Worm (Caenorhabditis elegans) whole organism, L3 larva: ENCODE measurements around the gene ints-5.

Experiments
- R02D3.7 ChIP-seq: fragments of 150-350 bp; optimal IDR thresholded peaks from 2 replicates; lab custom pipeline; 2014; ENCODE audit warnings: missing biosample characterization, missing genetic modification characterization
- ZK546.5 ChIP-seq: sonication (generic microtip); optimal IDR thresholded peaks from 2 replicates; lab custom pipeline; 2017; ENCODE audit warnings: missing biosample characterization, missing genetic modification characterization
- aly-2 ChIP-seq: fragments of 150-350 bp; optimal IDR thresholded peaks from 2 replicates; lab custom pipeline; 2014; ENCODE audit warnings: missing biosample characterization, missing genetic modification characterization
- ama-1 ChIP-seq: fragments of 150-350 bp; optimal IDR thresholded peaks from 2 replicates; lab custom pipeline; 2018
- ceh-28 ChIP-seq: fragments of 150-350 bp; optimal IDR thresholded peaks from 2 replicates; lab custom pipeline; 2014; ENCODE audit warnings: missing biosample characterization, missing genetic modification reagents, missing genetic modification characterization
- ceh-82 ChIP-seq: fragments of 150-350 bp; optimal IDR thresholded peaks from 2 replicates; lab custom pipeline; 2014; ENCODE audit warnings: missing biosample characterization, missing genetic modification characterization
- ceh-9 ChIP-seq: sonication (generic microtip); optimal IDR thresholded peaks from 2 replicates; lab custom pipeline; 2018; ENCODE audit warnings: missing biosample characterization, missing genetic modification characterization
- daf-12 ChIP-seq: fragments of 150-350 bp; optimal IDR thresholded peaks from 2 replicates; lab custom pipeline; 2014; ENCODE audit warnings: missing biosample characterization, missing genetic modification reagents, missing genetic modification characterization
- egl-27 ChIP-seq: sonication (generic microtip); optimal IDR thresholded peaks from 4 replicates; lab custom pipeline; 2017; ENCODE audit warnings: missing biosample characterization, missing genetic modification reagents, missing genetic modification characterization
- egl-5 ChIP-seq: fragments of 150-350 bp; optimal IDR thresholded peaks from 2 replicates; lab custom pipeline; 2017; ENCODE audit warnings: missing biosample characterization, missing genetic modification reagents, missing genetic modification characterization, inconsistent platforms
- elt-1 ChIP-seq: fragments of 150-350 bp; optimal IDR thresholded peaks from 2 replicates; lab custom pipeline; 2014; ENCODE audit warnings: missing biosample characterization, missing genetic modification characterization
- elt-2 ChIP-seq: sonication (generic microtip); optimal IDR thresholded peaks from 2 replicates; lab custom pipeline; 2016; ENCODE audit warnings: missing genetic modification reagents, mild to moderate bottlenecking, missing genetic modification characterization, missing compliant biosample characterization
- elt-3 ChIP-seq, 3 experiments: fragments of 150-350 bp in 1 of 3; sonication (generic microtip) in 2 of 3; optimal IDR thresholded peaks; 2 replicates in 2 of 3; 4 replicates in 1 of 3; lab custom pipeline; 2014 to 2017; ENCODE audit warnings: missing biosample characterization in 3 of 3, missing genetic modification characterization in 3 of 3
- fkh-10 ChIP-seq: sonication (generic microtip); optimal IDR thresholded peaks from 2 replicates; lab custom pipeline; 2017; ENCODE audit warnings: missing biosample characterization, missing genetic modification reagents, missing genetic modification characterization
- fkh-2 ChIP-seq: fragments of 150-350 bp; optimal IDR thresholded peaks from 2 replicates; lab custom pipeline; 2014; ENCODE audit warnings: missing biosample characterization, missing genetic modification reagents, missing genetic modification characterization
- fos-1 ChIP-seq: fragments of 150-350 bp; optimal IDR thresholded peaks from 2 replicates; lab custom pipeline; 2014; ENCODE audit warnings: missing biosample characterization, missing genetic modification characterization
- hmg-11 ChIP-seq: sonication (generic microtip); optimal IDR thresholded peaks from 2 replicates; lab custom pipeline; 2016; ENCODE audit warnings: missing genetic modification characterization, missing compliant biosample characterization
- lin-15B ChIP-seq: fragments of 150-350 bp; optimal IDR thresholded peaks from 2 replicates; lab custom pipeline; 2014; ENCODE audit warnings: missing biosample characterization, missing genetic modification characterization
- lin-39 ChIP-seq: fragments of 150-350 bp; optimal IDR thresholded peaks from 2 replicates; lab custom pipeline; 2018; ENCODE audit warnings: missing biosample characterization, missing genetic modification reagents, missing genetic modification characterization
- lsy-12 ChIP-seq: sonication (generic microtip); optimal IDR thresholded peaks from 2 replicates; lab custom pipeline; 2016; ENCODE audit warnings: mild to moderate bottlenecking, missing genetic modification characterization, missing compliant biosample characterization
- mdl-1 ChIP-seq: fragments of 150-350 bp; optimal IDR thresholded peaks from 2 replicates; lab custom pipeline; 2014; ENCODE audit warnings: missing biosample characterization, missing genetic modification characterization
- mml-1 ChIP-seq: fragments of 150-350 bp; sonication (generic microtip); optimal IDR thresholded peaks from 3 replicates; lab custom pipeline; 2014; ENCODE audit warnings: missing biosample characterization, missing genetic modification characterization
- nfya-1 ChIP-seq: sonication (generic microtip); optimal IDR thresholded peaks from 2 replicates; lab custom pipeline; 2017; ENCODE audit warnings: missing genetic modification characterization, mild to moderate bottlenecking, missing compliant biosample characterization, antibody characterized with exemption, moderate library complexity; ENCODE audit not compliant: insufficient read depth
- nhr-11 ChIP-seq: fragments of 150-350 bp; optimal IDR thresholded peaks from 2 replicates; lab custom pipeline; 2014; ENCODE audit warnings: missing biosample characterization, missing genetic modification characterization
- nhr-23 ChIP-seq: fragments of 150-350 bp; optimal IDR thresholded peaks from 2 replicates; lab custom pipeline; 2014; ENCODE audit warnings: missing biosample characterization, missing genetic modification reagents, missing genetic modification characterization
- nhr-237 ChIP-seq: fragments of 150-350 bp; optimal IDR thresholded peaks from 2 replicates; lab custom pipeline; 2014; ENCODE audit warnings: missing biosample characterization, missing genetic modification characterization
- nhr-25 ChIP-seq: sonication (generic microtip); optimal IDR thresholded peaks from 2 replicates; lab custom pipeline; 2017; ENCODE audit warnings: missing biosample characterization, missing genetic modification characterization
- nhr-28 ChIP-seq: fragments of 150-350 bp; optimal IDR thresholded peaks from 2 replicates; lab custom pipeline; 2014; ENCODE audit warnings: missing biosample characterization, missing genetic modification characterization
- nhr-43 ChIP-seq: sonication (generic microtip); optimal IDR thresholded peaks from 2 replicates; lab custom pipeline; 2016; ENCODE audit warnings: mild to moderate bottlenecking, missing genetic modification characterization, missing compliant biosample characterization; ENCODE audit not compliant: poor library complexity, severe bottlenecking
- nhr-67 ChIP-seq: fragments of 150-350 bp; optimal IDR thresholded peaks from 2 replicates; lab custom pipeline; 2014; ENCODE audit warnings: missing biosample characterization, missing genetic modification characterization
- nhr-77 ChIP-seq: fragments of 150-350 bp; optimal IDR thresholded peaks from 2 replicates; lab custom pipeline; 2014; ENCODE audit warnings: missing biosample characterization, missing genetic modification characterization
- pha-4 ChIP-seq: fragments of 150-350 bp; optimal IDR thresholded peaks from 2 replicates; lab custom pipeline; 2014; ENCODE audit warnings: missing biosample characterization, missing genetic modification reagents, missing genetic modification characterization
- pqm-1 ChIP-seq: fragments of 150-350 bp; optimal IDR thresholded peaks from 2 replicates; lab custom pipeline; 2017; ENCODE audit warnings: missing biosample characterization, missing genetic modification characterization, inconsistent platforms
- snpc-4 ChIP-seq: fragments of 150-350 bp; optimal IDR thresholded peaks from 2 replicates; lab custom pipeline; 2014; ENCODE audit warnings: missing biosample characterization, missing genetic modification characterization
- tbx-2 ChIP-seq: sonication (generic microtip); optimal IDR thresholded peaks from 2 replicates; lab custom pipeline; 2016; ENCODE audit warnings: mild to moderate bottlenecking, missing genetic modification characterization, missing compliant biosample characterization
- unc-39 ChIP-seq: sonication (generic microtip); optimal IDR thresholded peaks from 4 replicates; lab custom pipeline; 2017; ENCODE audit warnings: missing biosample characterization, missing genetic modification characterization
- zag-1 ChIP-seq: fragments of 150-350 bp; optimal IDR thresholded peaks from 2 replicates; lab custom pipeline; 2014; ENCODE audit warnings: missing biosample characterization, missing genetic modification characterization
- ztf-11 ChIP-seq: fragments of 150-350 bp; optimal IDR thresholded peaks from 2 replicates; lab custom pipeline; 2014; ENCODE audit warnings: missing biosample characterization, missing genetic modification characterization
- ztf-4 ChIP-seq: fragments of 150-350 bp; optimal IDR thresholded peaks from 2 replicates; lab custom pipeline; 2014; ENCODE audit warnings: missing biosample characterization, missing genetic modification characterization

Gene ints-5

ce11 chrV:18533606-18534005, at the start of gene ints-5:
Gene ints-5, plus strand, starts transcription at chrV:18533953.
- TF ChIP-seq nhr-237 (tag; lab: Kevin White, UChicago): no peak
- peak; percentile 38 for TF ChIP-seq lin-39 (tag; lab: Kevin White, UChicago)
- no peak for TF ChIP-seq lsy-12 (tag; lab: Kevin White, UChicago)
- TF ChIP-seq mdl-1: no peak
- TF ChIP-seq ceh-82 (tag; lab: Kevin White, UChicago): no peak
- TF ChIP-seq elt-1: no peak
- TF ChIP-seq nhr-11 (tag; lab: Kevin White, UChicago): no peak
- TF ChIP-seq hmg-11: peak; percentile 45
- TF ChIP-seq pqm-1 (tag; lab: Kevin White, UChicago): no peak
- no peak for TF ChIP-seq nhr-77 (tag; lab: Kevin White, UChicago)
- no peak for TF ChIP-seq aly-2 (tag; lab: Kevin White, UChicago)
- peak; percentile 68 for TF ChIP-seq pha-4 (tag; lab: Kevin White, UChicago)
- TF ChIP-seq ama-1 (lab: Kevin White, UChicago): no peak
- peak; percentile 13 for TF ChIP-seq snpc-4 (tag; lab: Kevin White, UChicago)
- TF ChIP-seq nhr-28 (tag; lab: Kevin White, UChicago): no peak
- no peak for TF ChIP-seq daf-12
- peak; percentile 15 for TF ChIP-seq elt-2 (tag; lab: Kevin White, UChicago)
- no peak for TF ChIP-seq fos-1 (tag; lab: Kevin White, UChicago)
- peak; percentile 36 for TF ChIP-seq ceh-28 (tag; lab: Kevin White, UChicago)
- no peak for TF ChIP-seq unc-39
- TF ChIP-seq fkh-2: no peak
- TF ChIP-seq ZK546.5 (tag; lab: Kevin White, UChicago): no peak
- no peak for TF ChIP-seq zag-1
- TF ChIP-seq R02D3.7 (tag; lab: Kevin White, UChicago): peak; percentile 90
- TF ChIP-seq lin-15B: peak; percentile 81
- TF ChIP-seq nhr-23 (tag; lab: Kevin White, UChicago): peak; percentile 31
- TF ChIP-seq nhr-67 (tag; lab: Kevin White, UChicago): no peak
- TF ChIP-seq ceh-9 (tag; lab: Kevin White, UChicago): no peak
- no peak for TF ChIP-seq fkh-10
- peak; percentile 55 for TF ChIP-seq nfya-1 (tag; lab: Kevin White, UChicago)
- TF ChIP-seq tbx-2 (tag; lab: Kevin White, UChicago): no peak
- no peak for TF ChIP-seq ztf-4 (tag; lab: Kevin White, UChicago)
- TF ChIP-seq, all 47 proteins: peak for 10

ce11 chrV:18487158-18487557, 46.6 kb upstream of the ints-5 start, which contains the start of gene Y51A2D.18:
Gene Y51A2D.18, minus strand, starts transcription at chrV:18487258.
- no peak for TF ChIP-seq R02D3.7 (tag; lab: Kevin White, UChicago)
- TF ChIP-seq ceh-82 (tag; lab: Kevin White, UChicago): no peak
- TF ChIP-seq nhr-67 (tag; lab: Kevin White, UChicago): no peak
- TF ChIP-seq egl-5 (tag; lab: Kevin White, UChicago): no peak
- TF ChIP-seq fkh-2: no peak
- no peak for TF ChIP-seq egl-27 (tag; lab: Kevin White, UChicago)
- TF ChIP-seq elt-1: no peak
- TF ChIP-seq elt-3 (tag; optimal IDR thresholded peaks at IDR 0.05; lab: Kevin White, UChicago): no peak
- TF ChIP-seq unc-39: no peak
- TF ChIP-seq nhr-25 (tag; lab: Kevin White, UChicago): no peak
- no peak for TF ChIP-seq ztf-11 (tag; lab: Kevin White, UChicago)
- TF ChIP-seq nhr-11 (tag; lab: Kevin White, UChicago): no peak
- TF ChIP-seq zag-1: no peak
- no peak for TF ChIP-seq mml-1
- TF ChIP-seq lin-15B: no peak
- no peak for TF ChIP-seq lsy-12 (tag; lab: Kevin White, UChicago)
- TF ChIP-seq ceh-28 (tag; lab: Kevin White, UChicago): no peak
- TF ChIP-seq pqm-1 (tag; lab: Kevin White, UChicago): no peak
- no peak for TF ChIP-seq nhr-43 (tag; lab: Kevin White, UChicago)

- TF ChIP-seq snpc-4 (tag; lab: Kevin White, UChicago) (peak; percentile 31), fkh-10 (peak; percentile 51), egl-27 (tag; lab: Kevin White, UChicago) (no peak), nfya-1 (tag; lab: Kevin White, UChicago) (peak; percentile 73), pqm-1 (tag; lab: Kevin White, UChicago) (no peak), hmg-11 (peak; percentile 65), lin-15B (peak; percentile 33), elt-1 (peak; percentile 36), lsy-12 (tag; lab: Kevin White, UChicago) (no peak), lin-39 (tag; lab: Kevin White, UChicago) (peak; percentile 78)
These were observed 43.4 kb upstream of the ints-5 start for ce11 chrV:18490284-18490832.
